Fruit fly (Drosophila melanogaster) whole organism, embryonic: ENCODE data around the gene Idgf3.
A peak's percentile ranks its signal among the peaks of the same experiment; 100 is the strongest.

ENCODE experiments used
- ATbp ChIP-seq: fragments of 200-800 bp; sonication (Bioruptor generic); optimal IDR thresholded peaks from 2 replicates; lab custom pipeline; 2017; ENCODE audit warnings: missing biosample characterization, mild to moderate bottlenecking, missing genetic modification characterization, missing genetic modification reagents
- BEAF-32 ChIP-seq: fragments of 200-800 bp; sonication (Bioruptor generic); optimal IDR thresholded peaks from 3 replicates; lab custom pipeline; 2017; ENCODE audit warnings: missing biosample characterization, missing genetic modification characterization, mild to moderate bottlenecking, moderate library complexity, missing genetic modification reagents
- Bteb2 ChIP-seq: fragments of 200-800 bp; sonication (Bioruptor generic); optimal IDR thresholded peaks from 2 replicates; lab custom pipeline; 2016; ENCODE audit warnings: missing biosample characterization, missing genetic modification characterization
- CG10209 ChIP-seq: fragments of 200-800 bp; sonication (Bioruptor generic); optimal IDR thresholded peaks from 3 replicates; lab custom pipeline; 2017; ENCODE audit warnings: missing biosample characterization, mild to moderate bottlenecking, missing genetic modification characterization, missing genetic modification reagents
- CG11560 ChIP-seq: fragments of 200-800 bp; sonication (Bioruptor generic); IDR thresholded peaks from 3 replicates; pipeline ENCODE4 v1.3.6; 2022; ENCODE audit warnings: missing biosample characterization, missing genetic modification characterization
- CG12299 ChIP-seq: fragments of 200-800 bp; sonication (Bioruptor generic); optimal IDR thresholded peaks from 2 replicates; lab custom pipeline; 2018; ENCODE audit warnings: missing biosample characterization, mild to moderate bottlenecking, missing genetic modification characterization
- CG1233 ChIP-seq: fragments of 200-800 bp; sonication (Bioruptor generic); optimal IDR thresholded peaks from 4 replicates; lab custom pipeline; 2018; ENCODE audit warnings: missing biosample characterization, mild to moderate bottlenecking, missing genetic modification characterization
- CG13624 ChIP-seq: fragments of 200-800 bp; sonication (Bioruptor generic); optimal IDR thresholded peaks from 2 replicates; lab custom pipeline; 2016; ENCODE audit warnings: missing biosample characterization, missing genetic modification characterization
- CG14441 ChIP-seq: fragments of 200-800 bp; sonication (Bioruptor generic); IDR thresholded peaks from 2 replicates; pipeline ENCODE4 v1.3.6; 2022; ENCODE audit warnings: missing biosample characterization, missing genetic modification characterization
- CG17328 ChIP-seq: fragments of 200-800 bp; sonication (Bioruptor generic); IDR thresholded peaks from 2 replicates; pipeline ENCODE4 v1.3.6; 2022; ENCODE audit warnings: missing biosample characterization, missing genetic modification characterization
- CG31365 ChIP-seq: fragments of 200-800 bp; sonication (Bioruptor generic); optimal IDR thresholded peaks from 2 replicates; lab custom pipeline; 2018; ENCODE audit warnings: missing biosample characterization, mild to moderate bottlenecking, missing genetic modification characterization
- CG31441 ChIP-seq: fragments of 200-800 bp; sonication (Bioruptor generic); IDR thresholded peaks from 2 replicates; pipeline ENCODE4 v1.3.6; 2022; ENCODE audit warnings: missing biosample characterization, missing genetic modification characterization
- CG42726 ChIP-seq: fragments of 200-800 bp; sonication (Bioruptor generic); IDR thresholded peaks from 2 replicates; pipeline ENCODE4 v1.3.6; 2022; ENCODE audit warnings: missing biosample characterization, missing genetic modification characterization; ENCODE audit not compliant: partially characterized antibody
- CG4360 ChIP-seq: fragments of 200-800 bp; sonication (Bioruptor generic); IDR thresholded peaks from 2 replicates; pipeline ENCODE4 v1.3.6; 2022; ENCODE audit warnings: missing biosample characterization, missing genetic modification characterization
- CG7556 ChIP-seq: fragments of 200-800 bp; sonication (Bioruptor generic); optimal IDR thresholded peaks from 2 replicates; lab custom pipeline; 2017; ENCODE audit warnings: missing biosample characterization, mild to moderate bottlenecking, missing genetic modification characterization
- CG8290 ChIP-seq, 3 experiments: fragments of 200-800 bp; sonication (Bioruptor generic); optimal IDR thresholded peaks; 2 replicates each; lab custom pipeline; 2016 to 2019; ENCODE audit warnings: missing biosample characterization in 3 of 3, missing genetic modification characterization in 3 of 3, mild to moderate bottlenecking in 2 of 3, moderate library complexity in 1 of 3
- CG8924 ChIP-seq: fragments of 200-800 bp; optimal IDR thresholded peaks from 3 replicates; lab custom pipeline; 2019; ENCODE audit warnings: missing biosample characterization, mild to moderate bottlenecking, missing genetic modification characterization, moderate library complexity
- CG8944 ChIP-seq: fragments of 200-800 bp; sonication (Bioruptor generic); optimal IDR thresholded peaks from 3 replicates; lab custom pipeline; 2016; ENCODE audit warnings: missing biosample characterization, missing genetic modification characterization
- CrebB ChIP-seq: fragments of 200-800 bp; sonication (Bioruptor generic); optimal IDR thresholded peaks from 3 replicates; lab custom pipeline; 2018; ENCODE audit warnings: missing biosample characterization, mild to moderate bottlenecking, missing genetic modification characterization
- E2f2 ChIP-seq: fragments of 200-800 bp; sonication (Bioruptor generic); IDR thresholded peaks from 2 replicates; pipeline ENCODE4 v1.3.6; 2022; ENCODE audit warnings: missing biosample characterization, missing genetic modification characterization
- Ets65A ChIP-seq: fragments of 200-800 bp; sonication (Bioruptor generic); peaks from one replicate; lab custom pipeline; 2016; ENCODE audit warnings: missing biosample characterization, missing genetic modification characterization
- HHEX ChIP-seq: fragments of 200-800 bp; sonication (Bioruptor generic); optimal IDR thresholded peaks from 3 replicates; lab custom pipeline; 2017; ENCODE audit warnings: missing biosample characterization, mild to moderate bottlenecking, missing genetic modification characterization, missing genetic modification reagents
- Hr39 ChIP-seq: fragments of >200 bp; optimal IDR thresholded peaks from 2 replicates; lab custom pipeline; 2017
- Mrtf ChIP-seq: fragments of 200-800 bp; sonication (Bioruptor generic); IDR thresholded peaks from 3 replicates; pipeline ENCODE4 v1.3.6; 2022; ENCODE audit warnings: missing biosample characterization, missing genetic modification characterization
- NFAT ChIP-seq: fragments of 200-800 bp; sonication (Bioruptor generic); IDR thresholded peaks from 2 replicates; pipeline ENCODE4 v1.3.6; 2022; ENCODE audit warnings: missing biosample characterization, missing genetic modification characterization
- Oli ChIP-seq: fragments of 200-800 bp; sonication (Bioruptor generic); optimal IDR thresholded peaks from 2 replicates; lab custom pipeline; 2018; ENCODE audit warnings: missing biosample characterization, mild to moderate bottlenecking, missing genetic modification characterization, moderate library complexity
- Side ChIP-seq: fragments of 200-800 bp; sonication (Bioruptor generic); optimal IDR thresholded peaks from 2 replicates; lab custom pipeline; 2016; ENCODE audit warnings: missing biosample characterization, missing genetic modification characterization
- Sin3A ChIP-seq: fragments of >200 bp; optimal IDR thresholded peaks from 2 replicates; lab custom pipeline; 2018
- Sox100B ChIP-seq: fragments of 200-800 bp; sonication (Bioruptor generic); optimal IDR thresholded peaks from 3 replicates; lab custom pipeline; 2018; ENCODE audit warnings: missing biosample characterization, mild to moderate bottlenecking, missing genetic modification characterization
- Sry-β ChIP-seq: fragments of 200-800 bp; sonication (Bioruptor generic); optimal IDR thresholded peaks from 2 replicates; lab custom pipeline; 2018; ENCODE audit warnings: missing biosample characterization, mild to moderate bottlenecking, missing genetic modification characterization, moderate library complexity
- Usf ChIP-seq: fragments of 200-800 bp; sonication (Bioruptor generic); optimal IDR thresholded peaks from 2 replicates; lab custom pipeline; 2017; ENCODE audit warnings: missing genotype, missing biosample characterization, missing genetic modification characterization
- abd-A ChIP-seq: fragments of 200-800 bp; sonication (Bioruptor generic); optimal IDR thresholded peaks from 3 replicates; lab custom pipeline; 2019; ENCODE audit warnings: missing biosample characterization, mild to moderate bottlenecking, missing genetic modification characterization, moderate library complexity
- al ChIP-seq: fragments of 200-800 bp; sonication (Bioruptor generic); IDR thresholded peaks from 2 replicates; pipeline ENCODE4 v1.3.6; 2022; ENCODE audit warnings: missing biosample characterization, missing genetic modification characterization
- chif ChIP-seq, 2 experiments: fragments of 200-800 bp; sonication (Bioruptor generic); optimal IDR thresholded peaks; 3 replicates each; lab custom pipeline; 2016; ENCODE audit warnings: missing biosample characterization in 2 of 2, missing genetic modification characterization in 2 of 2
- dan ChIP-seq: fragments of 200-800 bp; sonication (Bioruptor generic); IDR thresholded peaks from 2 replicates; pipeline ENCODE4 v1.3.6; 2022; ENCODE audit warnings: missing biosample characterization, missing genetic modification characterization
- fd64A ChIP-seq: fragments of 200-800 bp; sonication (Bioruptor generic); optimal IDR thresholded peaks from 3 replicates; lab custom pipeline; 2018; ENCODE audit warnings: missing biosample characterization, mild to moderate bottlenecking, missing genetic modification characterization
- gce ChIP-seq: fragments of 200-800 bp; sonication (Bioruptor generic); IDR thresholded peaks from 3 replicates; pipeline ENCODE4 v1.3.6; 2022; ENCODE audit warnings: missing biosample characterization, missing genetic modification characterization
- gcm ChIP-seq: fragments of 200-800 bp; sonication (Bioruptor generic); optimal IDR thresholded peaks from 2 replicates; lab custom pipeline; 2019; ENCODE audit warnings: missing biosample characterization, mild to moderate bottlenecking, missing genetic modification characterization, moderate library complexity
- gem ChIP-seq: fragments of 200-800 bp; sonication (Bioruptor generic); optimal IDR thresholded peaks from 2 replicates; lab custom pipeline; 2019; ENCODE audit warnings: missing biosample characterization, mild to moderate bottlenecking, missing genetic modification characterization, moderate library complexity
- gsb-n ChIP-seq: fragments of 200-800 bp; sonication (Bioruptor generic); optimal IDR thresholded peaks from 3 replicates; lab custom pipeline; 2018; ENCODE audit warnings: missing biosample characterization, mild to moderate bottlenecking, missing genetic modification characterization
- kni ChIP-seq: fragments of 200-800 bp; sonication (Bioruptor generic); optimal IDR thresholded peaks from 3 replicates; lab custom pipeline; 2017; ENCODE audit warnings: mild to moderate bottlenecking, missing biosample characterization, missing genetic modification reagents, missing genetic modification characterization
- otp ChIP-seq: fragments of 200-800 bp; sonication (Bioruptor generic); IDR thresholded peaks from 3 replicates; pipeline ENCODE4, ENCODE4 v1.3.6; 2022; ENCODE audit warnings: missing biosample characterization, missing genetic modification characterization
- peb ChIP-seq: fragments of 200-800 bp; sonication (Bioruptor generic); IDR thresholded peaks from 2 replicates; pipeline ENCODE4 v1.3.6; 2022; ENCODE audit warnings: missing biosample characterization, missing genetic modification characterization
- pnt ChIP-seq: fragments of 200-800 bp; sonication (Bioruptor generic); optimal IDR thresholded peaks from 3 replicates; lab custom pipeline; 2016; ENCODE audit warnings: missing biosample characterization, missing genetic modification characterization
- ro ChIP-seq: fragments of 200-800 bp; sonication (Bioruptor generic); IDR thresholded peaks from 2 replicates; pipeline ENCODE4 v1.3.6; 2022; ENCODE audit warnings: missing biosample characterization, missing genetic modification characterization
- row ChIP-seq: fragments of 200-800 bp; sonication (Bioruptor generic); IDR thresholded peaks from 3 replicates; pipeline ENCODE4 v1.3.6; 2022; ENCODE audit warnings: missing biosample characterization, missing genetic modification characterization
- salm ChIP-seq: fragments of 200-800 bp; sonication (Bioruptor generic); optimal IDR thresholded peaks from 2 replicates; lab custom pipeline; 2018; ENCODE audit warnings: missing biosample characterization, mild to moderate bottlenecking, missing genetic modification characterization
- sisA ChIP-seq: fragments of 200-800 bp; sonication (Bioruptor generic); IDR thresholded peaks from 2 replicates; pipeline ENCODE4 v1.3.6; 2022; ENCODE audit warnings: missing biosample characterization, missing genetic modification characterization
- slbo ChIP-seq: fragments of 200-800 bp; sonication (Bioruptor generic); IDR thresholded peaks from 2 replicates; pipeline ENCODE4 v1.3.6; 2022; ENCODE audit warnings: missing biosample characterization, missing genetic modification characterization
- yki ChIP-seq: fragments of >200 bp; optimal IDR thresholded peaks from 3 replicates; lab custom pipeline; 2018

Idgf3 gene

DNA sequence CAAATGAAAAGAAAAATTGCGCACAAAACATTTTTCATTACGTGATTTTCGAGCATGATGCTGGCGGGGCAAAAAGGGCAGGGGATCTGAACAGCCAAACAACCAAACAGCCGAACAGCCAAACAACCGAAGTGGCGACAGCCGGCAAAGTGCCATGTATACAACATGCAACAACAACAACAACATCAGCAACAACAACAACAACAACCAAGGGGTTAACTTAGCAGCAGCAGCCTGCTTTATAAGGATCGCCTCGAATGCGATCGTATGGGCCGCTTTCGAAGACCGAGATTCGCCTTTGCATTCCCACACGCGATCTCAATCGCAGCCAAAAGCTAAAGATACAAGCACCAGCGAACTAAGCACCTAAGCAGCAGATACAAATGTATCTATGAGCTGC lies 12.9 kb downstream of the Idgf3 start:
- TF ChIP-seq CG8924 (tag; lab: Kevin White, UChicago) (no peak), CG13624 (GFP tag; lab: Kevin White, UChicago) (no peak), CG11560 (tag; lab: Robert Waterston, UW) (no peak), CG1233 (GFP tag; lab: Kevin White, UChicago) (no peak), CG42726 (no peak), Side (no peak), Bteb2 (GFP tag; lab: Kevin White, UChicago) (no peak), abd-A (tag; lab: Kevin White, UChicago) (no peak), peb (no peak), E2f2 (no peak), CG4360 (GFP tag; lab: Robert Waterston, UW) (peak; percentile 91), dan (no peak), CG14441 (GFP tag; lab: Robert Waterston, UW) (no peak), Ets65A (GFP tag; lab: Kevin White, UChicago) (peak; percentile 15), NFAT (no peak), BEAF-32 (GFP tag; lab: Kevin White, UChicago) (no peak)

dm6 chr2L:16469749-16470148 lies 19.0 kb downstream of the Idgf3 start:
- TF ChIP-seq Sry-β (no peak), CG8944 (GFP tag; lab: Kevin White, UChicago) (no peak), gem (tag; lab: Kevin White, UChicago) (peak; percentile 5), pnt (GFP tag; lab: Kevin White, UChicago) (no peak), ro (GFP tag; lab: Robert Waterston, UW) (no peak), row (no peak), CG12299 (tag; lab: Kevin White, UChicago) (no peak), gce (GFP tag; lab: Robert Waterston, UW) (no peak), Ets65A (GFP tag; lab: Kevin White, UChicago) (peak; percentile 37)

DNA sequence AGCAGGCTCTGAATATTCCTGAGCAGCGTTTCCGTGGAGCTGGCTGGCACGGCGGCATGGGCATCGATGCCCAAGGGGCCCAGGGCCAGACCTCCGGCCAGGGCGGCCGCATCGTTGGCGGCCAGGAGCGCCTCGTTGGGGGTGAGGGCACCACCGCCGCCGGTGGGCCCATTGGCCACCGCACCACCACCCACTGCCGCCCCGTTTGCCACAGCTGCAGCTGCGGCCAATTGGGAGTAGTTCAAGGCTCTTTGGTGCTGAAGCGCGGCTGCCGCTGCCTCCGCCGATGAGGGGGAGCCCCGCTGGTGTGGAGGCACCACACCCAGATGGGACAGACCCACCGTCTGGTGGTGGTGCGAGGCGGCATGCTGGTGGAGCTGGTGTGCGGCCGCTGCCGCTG lies 21.5 kb downstream of the Idgf3 start:
- TF ChIP-seq salm (tag; lab: Kevin White, UChicago), result no peak
- peak; percentile 7; the same call in 1 of the 2 replicates for TF ChIP-seq sisA (GFP tag; lab: Robert Waterston, UW)
- TF ChIP-seq Hr39, result peak; percentile 62
- peak; percentile 27; the same call in 1 of the 2 replicates for TF ChIP-seq slbo (GFP tag; lab: Robert Waterston, UW)
- no peak for TF ChIP-seq otp (GFP tag; lab: Robert Waterston, UW)
- peak; percentile 6; the same call in 1 of the 2 replicates for TF ChIP-seq al (GFP tag; lab: Robert Waterston, UW)

- TF ChIP-seq Mrtf (no peak), Usf (no peak), HHEX (peak; percentile 33), Sox100B (no peak), CG31365 (tag; lab: Kevin White, UChicago) (peak; percentile 33), gcm (GFP tag; lab: Kevin White, UChicago) (peak; percentile 41), gsb-n (tag; lab: Kevin White, UChicago) (peak; percentile 45), CG17328 (GFP tag; lab: Robert Waterston, UW) (no peak), CG31441 (GFP tag; lab: Robert Waterston, UW) (no peak; the same call in 1 of the 2 replicates), CG10209 (peak; percentile 53), yki (lab: Kevin White, UChicago) (no peak), Sin3A (no peak), kni (GFP tag; lab: Kevin White, UChicago) (peak; percentile 23), CrebB (tag; lab: Kevin White, UChicago) (peak; percentile 10), Sry-β (peak; percentile 18), CG8290 (GFP tag; optimal IDR thresholded peaks at IDR 0.05; lab: Kevin White, UChicago) (no peak), CG8290 (tag; optimal IDR thresholded peaks at IDR 0.05; lab: Kevin White, UChicago) (no peak), chif (GFP tag; optimal IDR thresholded peaks at IDR 0.05; lab: Kevin White, UChicago) (no peak), Oli (tag; lab: Kevin White, UChicago) (peak; percentile 12), CG7556 (GFP tag; lab: Kevin White, UChicago) (peak; percentile 24), ATbp (GFP tag; lab: Kevin White, UChicago) (peak; percentile 82), fd64A (GFP tag; lab: Kevin White, UChicago) (peak; percentile 26)
Observed at dm6 chr2L:16476517-16476916, 25.8 kb downstream of the Idgf3 start.
